Worm (Caenorhabditis elegans) whole organism, L4/young adult: ENCODE measurements around the gene C11G6.2.

Experiments
- W03F9.2 ChIP-seq: fragments of 150-350 bp; optimal IDR thresholded peaks from 2 replicates; lab custom pipeline; 2014; ENCODE audit warnings: missing biosample characterization, missing genetic modification characterization
- him-1 ChIP-seq: sonication (generic microtip); optimal IDR thresholded peaks from 2 replicates; lab custom pipeline; 2016; ENCODE audit warnings: missing genotype, missing genetic modification reagents, missing genetic modification characterization, missing compliant biosample characterization

ce11 chrX:16290536-16290935, 37.9 kb upstream of the C11G6.2 start:
- TF ChIP-seq him-1 (tag; lab: Kevin White, UChicago) (no peak), W03F9.2 (tag; lab: Kevin White, UChicago) (no peak)
